Fruit fly (Drosophila melanogaster) whole organism, pupa: ENCODE results near the gene unc-119.
A peak's percentile ranks its signal among the peaks of the same experiment; 100 is the strongest.

Experiments
- CG10348 ChIP-seq: fragments of 200-800 bp; sonication (Bioruptor generic); IDR thresholded peaks from 2 replicates; pipeline ENCODE4 v1.3.6; 2022; ENCODE audit warnings: missing biosample characterization, missing genetic modification characterization
- CG12605 ChIP-seq: fragments of 200-800 bp; sonication (Bioruptor generic); IDR thresholded peaks from 2 replicates; pipeline ENCODE4 v1.3.6; 2022; ENCODE audit warnings: missing biosample characterization, missing genetic modification characterization
- CG13204 ChIP-seq: fragments of 200-800 bp; sonication (Bioruptor generic); optimal IDR thresholded peaks from 2 replicates; lab custom pipeline; 2018; ENCODE audit warnings: missing biosample characterization, mild to moderate bottlenecking, missing genetic modification characterization, moderate library complexity
- CG14655 ChIP-seq: fragments of 200-800 bp; sonication (Bioruptor generic); optimal IDR thresholded peaks from 3 replicates; lab custom pipeline; 2017; ENCODE audit warnings: mild to moderate bottlenecking, missing biosample characterization, missing genetic modification reagents, missing genetic modification characterization
- CG15710 ChIP-seq: fragments of 200-800 bp; sonication (Bioruptor generic); optimal IDR thresholded peaks from 2 replicates; lab custom pipeline; 2018; ENCODE audit warnings: missing biosample characterization, mild to moderate bottlenecking, missing genetic modification characterization, moderate library complexity
- CG17806 ChIP-seq: fragments of 200-800 bp; sonication (Bioruptor generic); optimal IDR thresholded peaks from 2 replicates; lab custom pipeline; 2018; ENCODE audit warnings: missing biosample characterization, mild to moderate bottlenecking, missing genetic modification characterization, moderate library complexity
- CG32121 ChIP-seq: fragments of 200-800 bp; sonication (Bioruptor generic); IDR thresholded peaks from 2 replicates; pipeline ENCODE4 v1.3.6; 2022; ENCODE audit warnings: missing biosample characterization, missing genetic modification characterization
- CG34367 ChIP-seq: fragments of 200-800 bp; sonication (Bioruptor generic); optimal IDR thresholded peaks from 2 replicates; lab custom pipeline; 2018; ENCODE audit warnings: missing biosample characterization, mild to moderate bottlenecking, missing genetic modification characterization
- CG4496 ChIP-seq: fragments of 200-800 bp; sonication (Bioruptor generic); IDR thresholded peaks from 3 replicates; pipeline ENCODE4 v1.3.6; 2022; ENCODE audit warnings: missing biosample characterization, missing genetic modification characterization
- CG8159 ChIP-seq: fragments of 200-800 bp; sonication (Bioruptor generic); optimal IDR thresholded peaks from 3 replicates; lab custom pipeline; 2018; ENCODE audit warnings: missing biosample characterization, mild to moderate bottlenecking, missing genetic modification characterization, moderate library complexity
- CG8301 ChIP-seq: fragments of 200-800 bp; sonication (Bioruptor generic); optimal IDR thresholded peaks from 2 replicates; lab custom pipeline; 2018; ENCODE audit warnings: missing biosample characterization, mild to moderate bottlenecking, missing genetic modification characterization
- CG9948 ChIP-seq: fragments of 200-800 bp; sonication (Bioruptor generic); optimal IDR thresholded peaks from 2 replicates; lab custom pipeline; 2018; ENCODE audit warnings: missing biosample characterization, mild to moderate bottlenecking, missing genetic modification characterization, moderate library complexity
- D1 ChIP-seq: fragments of 200-800 bp; sonication (Bioruptor generic); optimal IDR thresholded peaks from 2 replicates; lab custom pipeline; 2018; ENCODE audit warnings: missing biosample characterization, mild to moderate bottlenecking, missing genetic modification characterization, moderate library complexity
- EcR ChIP-seq: fragments of 200-800 bp; sonication (Bioruptor generic); optimal IDR thresholded peaks from 3 replicates; lab custom pipeline; 2019; ENCODE audit warnings: missing biosample characterization, missing genetic modification characterization, mild to moderate bottlenecking, moderate library complexity, missing genetic modification reagents
- Ets98B ChIP-seq: fragments of 200-800 bp; sonication (Bioruptor generic); IDR thresholded peaks from 2 replicates; pipeline ENCODE4 v1.3.6; 2022; ENCODE audit warnings: missing biosample characterization, missing genetic modification characterization
- Pif1A ChIP-seq: fragments of 200-800 bp; sonication (Bioruptor generic); optimal IDR thresholded peaks from 3 replicates; lab custom pipeline; 2016; ENCODE audit warnings: missing biosample characterization, missing genetic modification characterization
- Pif1B ChIP-seq: fragments of 200-800 bp; sonication (Bioruptor generic); optimal IDR thresholded peaks from 3 replicates; lab custom pipeline; 2016; ENCODE audit warnings: missing biosample characterization, missing genetic modification characterization
- Snoo ChIP-seq: fragments of 200-800 bp; sonication (Bioruptor generic); optimal IDR thresholded peaks from 3 replicates; lab custom pipeline; 2017; ENCODE audit warnings: missing biosample characterization, mild to moderate bottlenecking, missing genetic modification characterization, inconsistent platforms
- fd96Ca ChIP-seq: fragments of 200-800 bp; sonication (Bioruptor generic); IDR thresholded peaks from 3 replicates; pipeline ENCODE4 v1.3.6; 2022; ENCODE audit warnings: missing biosample characterization, missing genetic modification characterization
- gl ChIP-seq: fragments of 200-800 bp; sonication (Bioruptor generic); optimal IDR thresholded peaks from 2 replicates; lab custom pipeline; 2018; ENCODE audit warnings: missing biosample characterization, mild to moderate bottlenecking, missing genetic modification characterization
- rn ChIP-seq: fragments of 200-800 bp; sonication (Bioruptor generic); IDR thresholded peaks from 2 replicates; pipeline ENCODE4 v1.3.6; 2022; ENCODE audit warnings: missing biosample characterization, missing genetic modification characterization

Gene unc-119

DNA sequence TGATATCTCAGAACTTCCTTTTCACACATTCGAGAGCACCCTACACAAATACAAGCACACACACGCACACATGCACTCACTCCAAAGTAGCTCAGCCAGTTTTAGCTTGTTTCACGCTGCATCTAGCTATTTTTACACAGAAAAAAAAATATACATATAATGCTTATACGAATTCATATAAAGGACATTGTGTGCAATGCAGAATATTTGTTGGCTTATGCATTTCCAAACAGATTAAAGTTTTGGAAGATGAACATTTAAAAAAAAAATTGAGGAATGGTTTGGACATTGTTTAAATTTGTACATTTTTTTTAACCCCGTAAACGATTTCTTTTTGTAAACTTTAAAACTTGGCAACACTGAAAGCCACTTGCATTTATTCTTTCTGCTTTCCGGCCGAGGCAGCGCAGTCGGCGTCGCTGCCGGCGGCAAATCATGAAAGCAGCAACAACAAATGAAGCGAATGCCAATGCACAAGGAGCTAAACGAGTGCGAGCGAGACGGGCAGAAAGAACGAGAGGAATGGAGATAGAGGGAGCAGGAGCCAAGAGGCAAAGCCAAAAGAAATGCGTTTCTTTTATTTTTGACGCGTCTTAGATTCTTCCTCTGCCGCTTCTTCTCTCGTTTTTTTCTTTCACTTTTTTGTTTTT, 28.1 kb upstream of the unc-119 start:
- TF ChIP-seq CG8301 (tag; lab: Kevin White, UChicago) (peak; percentile 85), CG32121 (GFP tag; lab: Robert Waterston, UW) (peak; percentile 52), CG8159 (tag; lab: Kevin White, UChicago) (peak; percentile 89), CG4496 (peak; percentile 47), gl (peak; percentile 55), Pif1B (GFP tag; lab: Kevin White, UChicago) (peak; percentile 63), fd96Ca (GFP tag; lab: Robert Waterston, UW) (0 out of 3 replicates have a peak, but pooled peaks have one; percentile 55), rn (GFP tag; lab: Robert Waterston, UW) (no peak), EcR (GFP tag; lab: Kevin White, UChicago) (no peak), Snoo (tag; lab: Kevin White, UChicago) (peak; percentile 81), D1 (peak; percentile 86), Ets98B (GFP tag; lab: Robert Waterston, UW) (no peak; the same call in 1 of the 2 replicates), CG13204 (GFP tag; lab: Kevin White, UChicago) (peak; percentile 52), CG9948 (tag; lab: Kevin White, UChicago) (peak; percentile 88), CG10348 (GFP tag; lab: Robert Waterston, UW) (no peak), CG14655 (GFP tag; lab: Kevin White, UChicago) (peak; percentile 93), CG17806 (tag; lab: Kevin White, UChicago) (peak; percentile 88), CG12605 (GFP tag; lab: Robert Waterston, UW) (no peak), Pif1A (peak; percentile 76), CG34367 (tag; lab: Kevin White, UChicago) (peak; percentile 85), CG15710 (peak; percentile 86)

DNA sequence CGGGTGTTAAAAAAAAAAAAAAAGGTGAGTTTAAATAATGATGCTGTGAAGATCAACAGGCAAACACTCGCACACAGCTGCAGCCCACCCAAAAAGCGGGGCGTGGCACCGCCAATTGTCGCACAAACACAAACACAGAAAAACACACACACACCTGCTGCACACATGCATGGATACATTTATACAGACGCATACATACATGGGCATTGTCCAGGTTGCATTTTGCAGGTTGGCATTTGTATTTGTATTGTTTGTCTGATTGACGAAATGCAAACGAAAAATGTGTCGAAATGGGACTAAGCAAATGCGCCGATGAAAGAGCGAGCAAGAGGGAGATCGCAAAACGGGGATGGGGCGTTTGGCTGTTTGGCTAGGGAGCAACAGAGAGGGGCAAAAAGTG, 27.4 kb upstream of the unc-119 start:
- no peak for TF ChIP-seq Ets98B (GFP tag; lab: Robert Waterston, UW)
- no peak for TF ChIP-seq Pif1B (GFP tag; lab: Kevin White, UChicago)
- TF ChIP-seq CG13204 (GFP tag; lab: Kevin White, UChicago): no peak
- TF ChIP-seq rn (GFP tag; lab: Robert Waterston, UW): no peak
- TF ChIP-seq fd96Ca (GFP tag; lab: Robert Waterston, UW): no peak
- TF ChIP-seq CG9948 (tag; lab: Kevin White, UChicago): no peak
- TF ChIP-seq gl: no peak
- TF ChIP-seq CG4496: no peak
- TF ChIP-seq CG8159 (tag; lab: Kevin White, UChicago): no peak
- TF ChIP-seq, all 21 proteins: peak for 0

DNA sequence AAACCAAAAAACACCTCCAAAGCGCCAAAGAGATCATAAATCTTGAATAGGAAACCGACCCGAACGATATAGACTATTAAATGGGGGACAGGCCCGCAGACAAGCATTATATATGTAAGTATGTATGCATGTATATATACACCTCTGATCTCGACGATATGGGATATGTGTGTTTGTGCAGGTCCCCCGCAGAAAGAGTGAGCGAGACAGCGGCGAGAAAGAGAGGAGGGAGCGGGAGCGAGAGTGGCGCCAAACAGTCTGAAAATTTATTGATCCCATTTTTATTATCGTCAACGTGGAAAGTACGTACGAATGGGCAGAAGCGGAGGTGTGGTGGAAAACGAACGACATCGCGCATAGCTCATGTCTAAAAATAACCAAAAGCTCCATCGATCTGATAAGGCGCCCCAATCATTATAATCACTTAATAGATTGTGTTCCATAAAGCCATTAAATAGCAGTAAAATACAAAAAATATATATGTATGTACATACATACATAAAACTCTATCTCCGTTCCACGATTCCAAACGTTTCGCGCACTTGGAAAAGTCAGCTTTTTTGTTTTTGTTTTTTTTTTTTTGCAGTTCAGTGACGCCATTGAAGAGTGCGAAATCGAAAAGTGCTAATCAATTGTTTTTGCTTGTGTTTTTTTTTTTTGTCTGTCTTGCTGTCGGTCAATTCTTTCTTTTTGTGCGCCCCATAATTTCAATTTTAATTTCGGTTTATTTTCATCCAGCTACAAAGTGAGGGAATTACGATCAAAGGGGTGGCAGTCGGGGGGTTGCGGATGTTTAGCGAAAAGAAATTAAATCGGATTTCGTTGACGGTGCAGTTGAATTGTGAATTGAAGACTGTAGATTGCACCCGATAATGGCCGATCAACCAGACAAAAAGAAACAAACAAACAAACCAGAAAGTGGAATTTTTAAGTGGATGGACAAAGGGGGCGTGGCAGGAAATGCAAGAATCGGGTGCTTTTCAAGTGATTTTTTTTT, 26.4 kb upstream of the unc-119 start:
- TF ChIP-seq Ets98B (GFP tag; lab: Robert Waterston, UW) (no peak), rn (GFP tag; lab: Robert Waterston, UW) (no peak), Snoo (tag; lab: Kevin White, UChicago) (no peak), Pif1A (no peak), CG4496 (no peak), CG32121 (GFP tag; lab: Robert Waterston, UW) (no peak), CG14655 (GFP tag; lab: Kevin White, UChicago) (no peak), CG10348 (GFP tag; lab: Robert Waterston, UW) (no peak), CG12605 (GFP tag; lab: Robert Waterston, UW) (no peak), CG34367 (tag; lab: Kevin White, UChicago) (no peak), CG8301 (tag; lab: Kevin White, UChicago) (no peak), Pif1B (GFP tag; lab: Kevin White, UChicago) (no peak), CG15710 (no peak), CG13204 (GFP tag; lab: Kevin White, UChicago) (no peak), fd96Ca (GFP tag; lab: Robert Waterston, UW) (no peak), EcR (GFP tag; lab: Kevin White, UChicago) (no peak), CG17806 (tag; lab: Kevin White, UChicago) (no peak)
- TF ChIP-seq, all 21 proteins: peak for 0

DNA sequence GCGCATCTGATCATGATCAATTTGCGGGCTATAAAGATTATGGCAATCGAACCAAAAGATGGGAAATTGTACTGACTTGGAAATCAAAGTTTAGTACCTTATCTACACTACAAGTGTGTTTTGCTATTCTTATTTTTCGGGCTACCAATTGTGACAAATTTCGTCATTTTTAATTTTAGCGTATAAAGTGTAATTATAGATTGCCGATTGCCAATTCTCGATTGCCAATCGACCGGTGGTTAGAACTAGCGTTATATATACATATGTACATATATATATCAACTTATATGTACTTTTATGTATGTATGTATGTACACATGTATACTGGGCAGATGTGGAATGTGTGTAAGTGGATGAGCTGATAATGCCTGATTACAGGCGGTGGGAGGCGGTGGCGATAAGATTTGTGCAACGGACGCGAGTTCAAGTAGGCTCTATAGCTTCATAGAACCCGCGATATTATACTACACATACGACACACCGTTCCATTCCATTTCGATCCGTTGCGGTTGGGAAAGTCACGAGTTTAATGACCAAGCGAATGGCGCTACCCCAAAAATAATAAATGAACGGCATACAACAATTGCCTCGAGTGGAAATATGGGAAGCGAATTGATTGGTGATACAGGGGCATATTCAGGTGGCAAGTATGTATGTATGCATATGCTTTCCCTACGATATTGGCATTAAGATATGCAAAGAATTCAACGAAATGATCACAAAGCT, 25.0 kb upstream of the unc-119 start:
- no peak for TF ChIP-seq Ets98B (GFP tag; lab: Robert Waterston, UW)
- no peak for TF ChIP-seq gl
- TF ChIP-seq CG13204 (GFP tag; lab: Kevin White, UChicago): no peak
- TF ChIP-seq fd96Ca (GFP tag; lab: Robert Waterston, UW): no peak
- TF ChIP-seq CG12605 (GFP tag; lab: Robert Waterston, UW): no peak
- no peak for TF ChIP-seq CG17806 (tag; lab: Kevin White, UChicago)
- no peak for TF ChIP-seq CG10348 (GFP tag; lab: Robert Waterston, UW)
- no peak for TF ChIP-seq CG8301 (tag; lab: Kevin White, UChicago)
- no peak for TF ChIP-seq Snoo (tag; lab: Kevin White, UChicago)
- TF ChIP-seq Pif1B (GFP tag; lab: Kevin White, UChicago): no peak
